Worm (Caenorhabditis elegans) whole organism, late embryonic: ENCODE data around the gene wrt-4.
A peak's percentile ranks its signal among the peaks of the same experiment; 100 is the strongest.

ENCODE experiments used
- C38D4.7 ChIP-seq: fragments of 200-800 bp; sonication (Bioruptor generic); optimal IDR thresholded peaks from 2 replicates; lab custom pipeline; 2018; ENCODE audit warnings: mild to moderate bottlenecking, missing genetic modification characterization, moderate library complexity, missing compliant biosample characterization
- F13H6.1 ChIP-seq: sonication (generic microtip); optimal IDR thresholded peaks from 2 replicates; lab custom pipeline; 2016; ENCODE audit warnings: missing genetic modification characterization, missing compliant biosample characterization
- K02D7.2 ChIP-seq: sonication (generic microtip); optimal IDR thresholded peaks from 2 replicates; lab custom pipeline; 2017; ENCODE audit warnings: mild to moderate bottlenecking, missing genetic modification characterization, missing compliant biosample characterization
- K09A11.1 ChIP-seq: sonication (generic microtip); optimal IDR thresholded peaks from 2 replicates; lab custom pipeline; 2017; ENCODE audit warnings: antibody characterized with exemption, mild to moderate bottlenecking, missing genetic modification characterization, missing compliant biosample characterization; ENCODE audit not compliant: insufficient read depth
- T23F11.4 ChIP-seq: fragments of 200-800 bp; sonication (Bioruptor generic); optimal IDR thresholded peaks from 2 replicates; lab custom pipeline; 2018; ENCODE audit warnings: mild to moderate bottlenecking, missing genetic modification characterization, missing compliant biosample characterization
- ahr-1 ChIP-seq: sonication (generic microtip); optimal IDR thresholded peaks from 2 replicates; lab custom pipeline; 2016; ENCODE audit warnings: missing genetic modification characterization, missing compliant biosample characterization
- ama-1 ChIP-seq: fragments of 150-350 bp; optimal IDR thresholded peaks from 2 replicates; lab custom pipeline; 2014
- ceh-18 ChIP-seq: sonication (generic microtip); optimal IDR thresholded peaks from 2 replicates; lab custom pipeline; 2016; ENCODE audit warnings: missing genetic modification characterization, missing compliant biosample characterization
- ceh-2 ChIP-seq: sonication (generic microtip); optimal IDR thresholded peaks from 2 replicates; lab custom pipeline; 2016; ENCODE audit warnings: missing genotype, missing genetic modification characterization, missing compliant biosample characterization
- ceh-22 ChIP-seq: sonication (generic microtip); optimal IDR thresholded peaks from 2 replicates; lab custom pipeline; 2017; ENCODE audit warnings: missing biosample characterization, missing genetic modification characterization
- ceh-24 ChIP-seq: sonication (generic microtip); optimal IDR thresholded peaks from 2 replicates; lab custom pipeline; 2016; ENCODE audit warnings: mild to moderate bottlenecking, missing genetic modification characterization, missing compliant biosample characterization
- ceh-30 ChIP-seq: fragments of 150-350 bp; optimal IDR thresholded peaks from 2 replicates; lab custom pipeline; 2014; ENCODE audit warnings: missing biosample characterization, missing genetic modification characterization
- ceh-31 ChIP-seq: sonication (generic microtip); optimal IDR thresholded peaks from 2 replicates; lab custom pipeline; 2016; ENCODE audit warnings: missing genetic modification characterization, missing compliant biosample characterization
- ceh-48 ChIP-seq: sonication (generic microtip); optimal IDR thresholded peaks from 2 replicates; lab custom pipeline; 2016; ENCODE audit warnings: missing genetic modification characterization, inconsistent platforms, missing compliant biosample characterization
- ceh-9 ChIP-seq: sonication (generic microtip); optimal IDR thresholded peaks from 2 replicates; lab custom pipeline; 2016; ENCODE audit warnings: mild to moderate bottlenecking, missing genetic modification characterization, inconsistent platforms, missing compliant biosample characterization
- dve-1 ChIP-seq: sonication (generic microtip); optimal IDR thresholded peaks from 2 replicates; lab custom pipeline; 2017; ENCODE audit warnings: antibody characterized with exemption, mild to moderate bottlenecking, missing genetic modification characterization, missing compliant biosample characterization
- elt-2 ChIP-seq: sonication (generic microtip); optimal IDR thresholded peaks from 2 replicates; lab custom pipeline; 2016; ENCODE audit warnings: missing genetic modification reagents, missing genetic modification characterization, missing compliant biosample characterization
- elt-4 ChIP-seq: sonication (generic microtip); optimal IDR thresholded peaks from 2 replicates; lab custom pipeline; 2016; ENCODE audit warnings: missing genetic modification characterization, missing compliant biosample characterization
- eyg-1 ChIP-seq: sonication (generic microtip); optimal IDR thresholded peaks from 2 replicates; lab custom pipeline; 2016; ENCODE audit warnings: missing genotype, missing genetic modification characterization, missing compliant biosample characterization
- fkh-10 ChIP-seq: fragments of 150-350 bp; optimal IDR thresholded peaks from 2 replicates; lab custom pipeline; 2014; ENCODE audit warnings: missing biosample characterization, missing genetic modification reagents, missing genetic modification characterization
- fkh-6 ChIP-seq: sonication (generic microtip); optimal IDR thresholded peaks from 2 replicates; lab custom pipeline; 2016; ENCODE audit warnings: missing genetic modification characterization, missing compliant biosample characterization
- gmeb-2 ChIP-seq: sonication (generic microtip); optimal IDR thresholded peaks from 2 replicates; lab custom pipeline; 2016; ENCODE audit warnings: missing genetic modification characterization, inconsistent platforms, missing compliant biosample characterization
- hlh-8 ChIP-seq: sonication (generic microtip); optimal IDR thresholded peaks from 2 replicates; lab custom pipeline; 2016; ENCODE audit warnings: missing genotype, missing genetic modification characterization, missing compliant biosample characterization
- madf-2 ChIP-seq: sonication (generic microtip); optimal IDR thresholded peaks from 2 replicates; lab custom pipeline; 2017; ENCODE audit warnings: missing genetic modification characterization, missing compliant biosample characterization
- mec-3 ChIP-seq: sonication (generic microtip); optimal IDR thresholded peaks from 2 replicates; lab custom pipeline; 2016; ENCODE audit warnings: borderline replicate concordance, missing genetic modification characterization, missing compliant biosample characterization
- nfya-1 ChIP-seq: sonication (generic microtip); optimal IDR thresholded peaks from 2 replicates; lab custom pipeline; 2017; ENCODE audit warnings: missing genetic modification characterization, mild to moderate bottlenecking, missing compliant biosample characterization, antibody characterized with exemption, moderate library complexity
- nhr-11 ChIP-seq: fragments of 150-350 bp; optimal IDR thresholded peaks from 2 replicates; lab custom pipeline; 2014; ENCODE audit warnings: missing biosample characterization, missing genetic modification characterization
- nhr-232 ChIP-seq: sonication (generic microtip); optimal IDR thresholded peaks from 2 replicates; lab custom pipeline; 2016; ENCODE audit warnings: missing genetic modification characterization, missing compliant biosample characterization
- odd-2 ChIP-seq: sonication (generic microtip); optimal IDR thresholded peaks from 2 replicates; lab custom pipeline; 2017; ENCODE audit warnings: antibody characterized with exemption, mild to moderate bottlenecking, missing genetic modification characterization, missing compliant biosample characterization
- pag-3 ChIP-seq: sonication (generic microtip); optimal IDR thresholded peaks from 2 replicates; lab custom pipeline; 2016; ENCODE audit warnings: missing compliant biosample characterization, missing genetic modification characterization, borderline replicate concordance
- pat-9 ChIP-seq: fragments of 200-800 bp; sonication (Bioruptor generic); optimal IDR thresholded peaks from 2 replicates; lab custom pipeline; 2018; ENCODE audit warnings: mild to moderate bottlenecking, missing genetic modification characterization, moderate library complexity, missing compliant biosample characterization
- pax-1 ChIP-seq: fragments of 150-350 bp; optimal IDR thresholded peaks from 2 replicates; lab custom pipeline; 2014; ENCODE audit warnings: missing biosample characterization, missing genetic modification characterization
- pha-2 ChIP-seq: sonication (generic microtip); optimal IDR thresholded peaks from 2 replicates; lab custom pipeline; 2017; ENCODE audit warnings: mild to moderate bottlenecking, missing genetic modification characterization, missing compliant biosample characterization
- pha-4 ChIP-seq: fragments of 150-350 bp; optimal IDR thresholded peaks from 2 replicates; lab custom pipeline; 2018; ENCODE audit warnings: missing biosample characterization, missing genetic modification reagents, missing genetic modification characterization
- pqm-1 ChIP-seq: sonication (generic microtip); optimal IDR thresholded peaks from 2 replicates; lab custom pipeline; 2016; ENCODE audit warnings: missing genetic modification characterization, missing compliant biosample characterization
- ref-2 ChIP-seq: sonication (generic microtip); optimal IDR thresholded peaks from 2 replicates; lab custom pipeline; 2016; ENCODE audit warnings: missing genetic modification characterization, missing compliant biosample characterization
- rnt-1 ChIP-seq: sonication (generic microtip); optimal IDR thresholded peaks from 2 replicates; lab custom pipeline; 2016; ENCODE audit warnings: missing genetic modification characterization, missing compliant biosample characterization
- sox-2 ChIP-seq: fragments of 200-800 bp; sonication (Bioruptor generic); IDR thresholded peaks from 2 replicates; pipeline ENCODE4 v1.3.6; 2022; ENCODE audit warnings: missing genetic modification reagents, missing genetic modification characterization, missing compliant biosample characterization
- sox-4 ChIP-seq: sonication (generic microtip); optimal IDR thresholded peaks from 2 replicates; lab custom pipeline; 2017; ENCODE audit warnings: mild to moderate bottlenecking, missing genetic modification characterization, inconsistent platforms, missing compliant biosample characterization
- tbx-2 ChIP-seq: sonication (generic microtip); optimal IDR thresholded peaks from 2 replicates; lab custom pipeline; 2016; ENCODE audit warnings: missing genetic modification characterization, missing compliant biosample characterization
- tbx-7 ChIP-seq: sonication (generic microtip); optimal IDR thresholded peaks from 2 replicates; lab custom pipeline; 2016; ENCODE audit warnings: missing genotype, missing genetic modification characterization, missing compliant biosample characterization
- ttx-3 ChIP-seq: sonication (generic microtip); optimal IDR thresholded peaks from 2 replicates; lab custom pipeline; 2016; ENCODE audit warnings: missing genetic modification reagents, missing genetic modification characterization, missing compliant biosample characterization
- unc-42 ChIP-seq: sonication (generic microtip); optimal IDR thresholded peaks from 2 replicates; lab custom pipeline; 2016; ENCODE audit warnings: missing genotype, missing genetic modification characterization, missing compliant biosample characterization
- ztf-16 ChIP-seq: sonication (generic microtip); optimal IDR thresholded peaks from 2 replicates; lab custom pipeline; 2017; ENCODE audit warnings: missing genetic modification characterization, missing compliant biosample characterization

The wrt-4 gene

DNA sequence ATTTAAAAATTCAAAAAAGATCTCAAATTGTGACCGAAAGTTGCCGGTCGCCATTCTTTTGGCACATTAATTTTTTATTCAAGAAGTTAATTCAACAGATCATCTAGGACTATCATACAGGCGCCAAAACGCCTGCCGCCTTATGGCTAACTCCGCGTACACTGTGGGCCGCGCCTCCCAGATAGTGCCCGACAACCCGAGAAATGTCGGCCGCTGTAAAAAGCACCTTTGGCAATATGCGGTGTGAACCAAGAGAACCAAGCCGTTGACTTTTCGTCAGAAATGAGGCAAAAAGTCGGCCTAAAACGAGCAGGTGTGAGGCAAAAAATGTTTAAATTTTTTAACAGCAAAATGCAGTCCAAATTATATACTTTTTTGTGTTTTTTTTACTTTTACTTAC lies 2.2 kb upstream of the wrt-4 start:
- TF ChIP-seq ttx-3 (tag; lab: Kevin White, UChicago) (no peak), odd-2 (tag; lab: Kevin White, UChicago) (no peak), tbx-7 (tag; lab: Kevin White, UChicago) (no peak), ceh-31 (tag; lab: Kevin White, UChicago) (no peak), gmeb-2 (no peak), T23F11.4 (GFP tag; lab: Kevin White, UChicago) (no peak), nhr-232 (no peak), ceh-48 (no peak), pag-3 (tag; lab: Kevin White, UChicago) (no peak), unc-42 (no peak), dve-1 (tag; lab: Kevin White, UChicago) (no peak), ceh-9 (tag; lab: Kevin White, UChicago) (no peak), nfya-1 (tag; lab: Kevin White, UChicago) (no peak), ceh-30 (tag; lab: Kevin White, UChicago) (no peak), madf-2 (tag; lab: Kevin White, UChicago) (no peak), nhr-11 (tag; lab: Kevin White, UChicago) (no peak), hlh-8 (tag; lab: Kevin White, UChicago) (no peak), F13H6.1 (tag; lab: Kevin White, UChicago) (no peak), fkh-6 (tag; lab: Kevin White, UChicago) (no peak), fkh-10 (GFP tag; lab: Kevin White, UChicago) (no peak)
- TF ChIP-seq, all 69 proteins: peak for 0

DNA sequence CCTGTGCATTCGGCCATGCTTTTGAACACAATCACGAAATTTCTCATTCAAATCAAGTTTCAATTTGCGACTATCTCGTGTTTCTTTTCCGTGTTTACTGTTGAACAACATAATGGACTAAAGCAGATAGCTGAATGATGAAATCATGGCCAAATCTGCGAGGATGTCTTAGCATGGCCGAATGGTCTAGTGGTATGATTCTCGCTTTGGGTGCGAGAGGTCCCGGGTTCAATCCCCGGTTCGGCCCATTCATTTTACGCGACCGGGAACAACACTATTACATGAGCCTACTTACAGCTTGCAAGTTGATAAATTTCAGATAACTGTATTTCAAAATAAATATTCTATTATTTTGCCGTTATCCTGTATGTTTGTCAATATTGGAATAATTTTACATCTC lies 5.8 kb downstream of the wrt-4 start:
- TF ChIP-seq sox-2 (GFP tag; lab: Robert Waterston, UW) (no peak), mec-3 (tag; lab: Kevin White, UChicago) (no peak), elt-2 (tag; lab: Kevin White, UChicago) (no peak), ama-1 (no peak), sox-4 (tag; lab: Kevin White, UChicago) (no peak)

DNA sequence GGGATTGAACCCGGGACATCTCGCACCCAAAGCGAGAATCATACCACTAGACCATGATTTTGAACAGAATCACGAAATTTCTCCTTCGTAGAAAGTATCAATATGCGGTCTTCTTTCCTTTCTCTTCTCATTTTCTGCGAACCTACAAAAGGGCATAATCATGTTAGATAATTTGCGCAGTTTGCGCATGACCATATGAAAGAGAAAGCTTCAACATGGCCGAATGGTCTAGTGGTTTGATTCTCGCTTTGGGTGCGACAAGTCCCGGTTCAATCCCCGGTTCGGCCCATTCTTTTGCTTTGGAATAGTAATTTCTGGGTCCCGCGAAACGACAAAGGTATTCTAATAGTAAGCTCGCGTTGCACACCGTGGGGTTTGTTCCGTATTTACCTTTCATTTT lies 9.3 kb downstream of the wrt-4 start:
- TF ChIP-seq elt-4 (no peak), pax-1 (no peak), ceh-24 (tag; lab: Kevin White, UChicago) (no peak)

DNA sequence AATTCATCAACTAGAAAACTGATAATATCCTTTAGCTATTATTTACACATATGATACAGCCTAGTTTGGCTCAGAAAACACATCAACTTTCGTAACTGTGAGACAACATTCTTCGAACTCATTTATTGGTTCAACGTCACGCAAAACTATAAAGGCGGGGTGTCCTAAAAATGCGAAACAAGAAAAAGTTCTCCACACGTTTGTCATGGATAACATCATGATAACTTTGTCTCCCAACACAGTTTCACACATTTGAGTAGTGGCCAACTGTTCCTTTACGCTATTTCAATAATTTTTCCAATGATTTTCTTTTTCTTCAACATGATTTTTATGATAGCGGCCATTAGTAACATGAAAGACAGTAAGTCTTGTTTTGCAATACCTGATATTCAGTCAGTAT lies 10.4 kb downstream of the wrt-4 start, which contains the start of gene srxa-9:
TSS of gene srxa-9 (plus strand) at position 301 of the 400 bp plus-strand sequence.
- TF ChIP-seq pqm-1 (no peak), ceh-24 (tag; lab: Kevin White, UChicago) (no peak), ahr-1 (tag; lab: Kevin White, UChicago) (no peak), pat-9 (tag; lab: Kevin White, UChicago) (no peak), tbx-2 (tag; lab: Kevin White, UChicago) (no peak), eyg-1 (tag; lab: Kevin White, UChicago) (no peak)

DNA sequence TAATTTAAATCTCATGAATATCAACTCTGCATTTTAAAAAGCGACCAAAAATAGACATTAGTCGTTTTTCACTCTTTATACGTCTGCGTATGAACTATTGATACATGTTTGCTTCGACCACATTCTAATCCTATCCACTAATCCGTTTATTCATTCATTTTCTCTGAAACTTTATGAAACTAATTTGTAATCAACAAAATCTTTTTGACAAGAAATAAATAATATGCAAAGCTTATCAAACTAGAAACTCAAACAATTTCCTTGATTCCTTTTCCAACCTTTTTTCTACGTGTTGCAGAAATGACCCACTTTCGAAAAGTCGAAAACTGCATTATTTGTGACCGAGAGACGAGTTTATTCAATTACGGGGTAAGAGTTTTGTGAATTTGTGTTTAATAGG lies 14.8 kb downstream of the wrt-4 start, which contains the start of gene nhr-255:
TSS of gene nhr-255 (plus strand) at position 301 of the 400 bp plus-strand sequence.
- no peak for TF ChIP-seq eyg-1 (tag; lab: Kevin White, UChicago)

DNA sequence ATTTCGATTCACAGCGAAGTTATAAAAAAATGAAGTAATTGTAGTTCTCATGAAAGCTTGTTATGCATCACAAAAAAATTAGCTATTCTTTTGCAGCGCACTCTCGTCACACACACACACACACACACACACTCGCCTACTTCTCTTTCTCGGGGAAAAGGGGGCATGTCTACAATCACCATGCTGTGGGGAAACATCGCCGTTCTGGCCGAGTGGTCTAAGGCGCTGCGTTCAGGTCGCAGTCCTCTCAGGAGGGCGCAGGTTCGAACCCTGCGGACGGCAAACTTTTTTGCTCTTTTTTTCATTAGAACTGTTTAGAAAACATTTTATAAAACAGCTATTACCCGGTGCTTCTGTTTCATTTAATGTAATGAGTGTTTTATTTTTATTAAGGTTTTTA lies 15.2 kb downstream of the wrt-4 start:
- TF ChIP-seq rnt-1 (tag; lab: Kevin White, UChicago) (peak; percentile 80), tbx-2 (tag; lab: Kevin White, UChicago) (peak; percentile 86), unc-42 (peak; percentile 18), ceh-2 (tag; lab: Kevin White, UChicago) (peak; percentile 79), nhr-11 (tag; lab: Kevin White, UChicago) (no peak), ref-2 (tag; lab: Kevin White, UChicago) (peak; percentile 88), ahr-1 (tag; lab: Kevin White, UChicago) (peak; percentile 72), C38D4.7 (GFP tag; lab: Kevin White, UChicago) (peak; percentile 85), K02D7.2 (tag; lab: Kevin White, UChicago) (peak; percentile 86), K09A11.1 (peak; percentile 28), odd-2 (tag; lab: Kevin White, UChicago) (peak; percentile 30), pag-3 (tag; lab: Kevin White, UChicago) (peak; percentile 53), pha-2 (tag; lab: Kevin White, UChicago) (peak; percentile 82), ceh-18 (tag; lab: Kevin White, UChicago) (peak; percentile 87), pha-4 (no peak), ceh-22 (no peak), dve-1 (tag; lab: Kevin White, UChicago) (peak; percentile 60), ceh-31 (tag; lab: Kevin White, UChicago) (peak; percentile 81), ztf-16 (peak; percentile 92)
